Fruit fly (Drosophila melanogaster) whole organism, embryonic: ENCODE data around the gene CG43896.

Experiments used
- CG11456 ChIP-seq: fragments of 200-800 bp; sonication (Bioruptor generic); IDR thresholded peaks from 3 replicates; pipeline ENCODE4 v1.3.6; 2022; ENCODE audit warnings: missing biosample characterization, missing genetic modification characterization
- CG11696 ChIP-seq: fragments of 200-800 bp; sonication (Bioruptor generic); IDR thresholded peaks from 2 replicates; pipeline ENCODE4 v1.3.6; 2022; ENCODE audit warnings: missing biosample characterization, missing genetic modification characterization
- CG12299 ChIP-seq: fragments of 200-800 bp; sonication (Bioruptor generic); optimal IDR thresholded peaks from 2 replicates; lab custom pipeline; 2018; ENCODE audit warnings: missing biosample characterization, mild to moderate bottlenecking, missing genetic modification characterization
- CG14441 ChIP-seq: fragments of 200-800 bp; sonication (Bioruptor generic); IDR thresholded peaks from 2 replicates; pipeline ENCODE4 v1.3.6; 2022; ENCODE audit warnings: missing biosample characterization, missing genetic modification characterization
- CG15514 ChIP-seq: fragments of 200-800 bp; sonication (Bioruptor generic); optimal IDR thresholded peaks from 3 replicates; lab custom pipeline; 2017; ENCODE audit warnings: missing biosample characterization, missing genetic modification characterization, mild to moderate bottlenecking, moderate library complexity, missing genetic modification reagents
- CG17186 ChIP-seq: fragments of 200-800 bp; sonication (Bioruptor generic); optimal IDR thresholded peaks from 3 replicates; lab custom pipeline; 2017; ENCODE audit warnings: missing biosample characterization, missing genetic modification reagents, missing genetic modification characterization
- CG2129 ChIP-seq: fragments of 200-800 bp; sonication (Bioruptor generic); IDR thresholded peaks from 2 replicates; pipeline ENCODE4 v1.3.6; 2022; ENCODE audit warnings: missing biosample characterization, missing genetic modification characterization; ENCODE audit not compliant: partially characterized antibody
- CG30403 ChIP-seq: fragments of 200-800 bp; sonication (Bioruptor generic); optimal IDR thresholded peaks from 3 replicates; lab custom pipeline; 2016; ENCODE audit warnings: missing biosample characterization, missing genetic modification characterization
- CG31224 ChIP-seq: fragments of 200-800 bp; sonication (Bioruptor generic); IDR thresholded peaks from 2 replicates; pipeline ENCODE4 v1.3.6; 2022; ENCODE audit warnings: missing biosample characterization, missing genetic modification characterization
- CG7839 ChIP-seq: fragments of 200-800 bp; sonication (Bioruptor generic); optimal IDR thresholded peaks from 3 replicates; lab custom pipeline; 2018; ENCODE audit warnings: missing biosample characterization, mild to moderate bottlenecking, missing genetic modification characterization, moderate library complexity
- CG9215 ChIP-seq: fragments of 200-800 bp; sonication (Bioruptor generic); IDR thresholded peaks from 2 replicates; pipeline ENCODE4 v1.3.6; 2022; ENCODE audit warnings: missing biosample characterization, missing genetic modification characterization
- Camta ChIP-seq: fragments of 200-800 bp; sonication (Bioruptor generic); optimal IDR thresholded peaks from 2 replicates; lab custom pipeline; 2016; ENCODE audit warnings: missing biosample characterization, missing genetic modification characterization
- Dfd ChIP-seq, 2 experiments: fragments of >200 bp; optimal IDR thresholded peaks; 2 replicates each; lab custom pipeline; 2017; ENCODE audit warnings: missing biosample characterization in 2 of 2, missing genetic modification characterization in 2 of 2
- H15 ChIP-seq: fragments of 200-800 bp; sonication (Bioruptor generic); IDR thresholded peaks from 3 replicates; pipeline ENCODE4 v1.3.6; 2022; ENCODE audit warnings: missing biosample characterization, missing genetic modification characterization
- HLHmδ ChIP-seq: fragments of 200-800 bp; sonication (Bioruptor generic); optimal IDR thresholded peaks from 2 replicates; lab custom pipeline; 2018; ENCODE audit warnings: missing biosample characterization, mild to moderate bottlenecking, missing genetic modification characterization, moderate library complexity
- Hr3 ChIP-seq: fragments of 200-800 bp; sonication (Bioruptor generic); optimal IDR thresholded peaks from 3 replicates; lab custom pipeline; 2016; ENCODE audit warnings: missing biosample characterization, missing genetic modification characterization
- Hr78 ChIP-seq, 2 experiments: fragments of 200-800 bp in 1 of 2; fragments of >200 bp in 1 of 2; sonication (Bioruptor generic) in 1 of 2; optimal IDR thresholded peaks; 2 replicates each; lab custom pipeline; 2017 to 2019; ENCODE audit warnings: missing biosample characterization in 2 of 2, missing genetic modification characterization in 2 of 2, mild to moderate bottlenecking in 1 of 2, moderate library complexity in 1 of 2
- Lim3 ChIP-seq: fragments of 200-800 bp; sonication (Bioruptor generic); IDR thresholded peaks from 2 replicates; pipeline ENCODE4 v1.3.6; 2022; ENCODE audit warnings: missing biosample characterization, missing genetic modification characterization
- Myb ChIP-seq: fragments of 200-800 bp; sonication (Bioruptor generic); optimal IDR thresholded peaks from 2 replicates; lab custom pipeline; 2016; ENCODE audit warnings: missing biosample characterization, missing genetic modification characterization
- NC2α ChIP-seq: fragments of 200-800 bp; sonication (Bioruptor generic); optimal IDR thresholded peaks from 2 replicates; lab custom pipeline; 2016; ENCODE audit warnings: missing biosample characterization, missing genetic modification characterization
- NC2β ChIP-seq: fragments of 200-800 bp; sonication (Bioruptor generic); optimal IDR thresholded peaks from 2 replicates; lab custom pipeline; 2016; ENCODE audit warnings: missing biosample characterization, missing genetic modification characterization
- Oli ChIP-seq: fragments of 200-800 bp; sonication (Bioruptor generic); optimal IDR thresholded peaks from 2 replicates; lab custom pipeline; 2018; ENCODE audit warnings: missing biosample characterization, mild to moderate bottlenecking, missing genetic modification characterization, moderate library complexity
- Rx ChIP-seq: fragments of 200-800 bp; sonication (Bioruptor generic); IDR thresholded peaks from 2 replicates; pipeline ENCODE4 v1.3.6; 2022; ENCODE audit warnings: missing biosample characterization, missing genetic modification characterization
- Vsx1 ChIP-seq: fragments of 200-800 bp; sonication (Bioruptor generic); optimal IDR thresholded peaks from 2 replicates; lab custom pipeline; 2017; ENCODE audit warnings: missing biosample characterization, mild to moderate bottlenecking, missing genetic modification characterization, missing genetic modification reagents
- ara ChIP-seq: fragments of 200-800 bp; sonication (Bioruptor generic); IDR thresholded peaks from 2 replicates; pipeline ENCODE4 v1.3.6; 2022; ENCODE audit warnings: missing biosample characterization, missing genetic modification characterization
- ash1 ChIP-seq: fragments of 200-800 bp; sonication (Bioruptor generic); optimal IDR thresholded peaks from 2 replicates; lab custom pipeline; 2018; ENCODE audit warnings: missing biosample characterization, mild to moderate bottlenecking, missing genetic modification characterization
- ato ChIP-seq: fragments of 200-800 bp; sonication (Bioruptor generic); IDR thresholded peaks from 2 replicates; pipeline ENCODE4 v1.3.6; 2022; ENCODE audit warnings: missing biosample characterization, missing genetic modification characterization; ENCODE audit not compliant: partially characterized antibody
- bcd ChIP-seq: fragments of 200-800 bp; sonication (Bioruptor generic); optimal IDR thresholded peaks from 2 replicates; lab custom pipeline; 2017; ENCODE audit warnings: missing biosample characterization, mild to moderate bottlenecking, missing genetic modification characterization
- chif ChIP-seq, 2 experiments: fragments of 200-800 bp; sonication (Bioruptor generic); optimal IDR thresholded peaks; 3 replicates each; lab custom pipeline; 2016; ENCODE audit warnings: missing biosample characterization in 2 of 2, missing genetic modification characterization in 2 of 2
- chinmo ChIP-seq: fragments of 200-800 bp; sonication (Bioruptor generic); IDR thresholded peaks from 4 replicates; pipeline ENCODE4 v1.3.6; 2022; ENCODE audit warnings: missing biosample characterization, missing genetic modification characterization; ENCODE audit not compliant: partially characterized antibody
- dimm ChIP-seq: fragments of 200-800 bp; sonication (Bioruptor generic); IDR thresholded peaks from 2 replicates; pipeline ENCODE4 v1.3.6; 2022; ENCODE audit warnings: missing biosample characterization, missing genetic modification characterization
- fd102C ChIP-seq: fragments of 200-800 bp; sonication (Bioruptor generic); optimal IDR thresholded peaks from 2 replicates; lab custom pipeline; 2018; ENCODE audit warnings: missing biosample characterization, mild to moderate bottlenecking, missing genetic modification characterization, moderate library complexity
- gfzf ChIP-seq: fragments of 200-800 bp; sonication (Bioruptor generic); optimal IDR thresholded peaks from 2 replicates; lab custom pipeline; 2016; ENCODE audit warnings: missing biosample characterization, mild to moderate bottlenecking, missing genetic modification characterization, moderate library complexity
- grn ChIP-seq: fragments of 200-800 bp; sonication (Bioruptor generic); optimal IDR thresholded peaks from 3 replicates; lab custom pipeline; 2017; ENCODE audit warnings: missing biosample characterization, missing genetic modification characterization
- gsb ChIP-seq: fragments of 200-800 bp; sonication (Bioruptor generic); IDR thresholded peaks from 2 replicates; pipeline ENCODE4 v1.3.6; 2022; ENCODE audit warnings: missing biosample characterization, missing genetic modification characterization
- hb ChIP-seq: fragments of 200-800 bp; sonication (Bioruptor generic); IDR thresholded peaks from 3 replicates; pipeline ENCODE4 v1.3.6; 2022; ENCODE audit warnings: missing biosample characterization, missing genetic modification characterization; ENCODE audit not compliant: partially characterized antibody
- ind ChIP-seq: fragments of 200-800 bp; sonication (Bioruptor generic); optimal IDR thresholded peaks from 3 replicates; lab custom pipeline; 2016; ENCODE audit warnings: missing biosample characterization, missing genetic modification characterization
- lola ChIP-seq, 3 experiments: fragments of >200 bp in 2 of 3; fragments of 200-800 bp in 1 of 3; sonication (Bioruptor generic) in 1 of 3; optimal IDR thresholded peaks; 2 replicates each; lab custom pipeline; 2017 to 2019; ENCODE audit warnings: missing biosample characterization in 3 of 3, missing genetic modification characterization in 3 of 3, mild to moderate bottlenecking in 1 of 3, moderate library complexity in 1 of 3
- mam ChIP-seq: fragments of 200-800 bp; sonication (Bioruptor generic); optimal IDR thresholded peaks from 3 replicates; lab custom pipeline; 2016; ENCODE audit warnings: missing biosample characterization, missing genetic modification characterization
- pb ChIP-seq: fragments of 200-800 bp; sonication (Bioruptor generic); optimal IDR thresholded peaks from 3 replicates; lab custom pipeline; 2016; ENCODE audit warnings: missing biosample characterization, missing genetic modification characterization
- scrt ChIP-seq: fragments of 200-800 bp; sonication (Bioruptor generic); optimal IDR thresholded peaks from 2 replicates; lab custom pipeline; 2018; ENCODE audit warnings: missing biosample characterization, mild to moderate bottlenecking, missing genetic modification characterization, moderate library complexity
- slp2 ChIP-seq: fragments of 200-800 bp; sonication (Bioruptor generic); optimal IDR thresholded peaks from 2 replicates; lab custom pipeline; 2016; ENCODE audit warnings: missing biosample characterization, missing genetic modification characterization
- sob ChIP-seq: fragments of 200-800 bp; sonication (Bioruptor generic); IDR thresholded peaks from 2 replicates; pipeline ENCODE4 v1.3.6; 2022; ENCODE audit warnings: missing biosample characterization, missing genetic modification characterization
- tin ChIP-seq: fragments of 200-800 bp; sonication (Bioruptor generic); optimal IDR thresholded peaks from 3 replicates; lab custom pipeline; 2016; ENCODE audit warnings: missing biosample characterization, missing genetic modification characterization
- wek ChIP-seq: fragments of 200-800 bp; sonication (Bioruptor generic); optimal IDR thresholded peaks from 3 replicates; lab custom pipeline; 2018; ENCODE audit warnings: missing biosample characterization, mild to moderate bottlenecking, missing genetic modification characterization, moderate library complexity
- wor ChIP-seq: fragments of 200-800 bp; sonication (Bioruptor generic); IDR thresholded peaks from 2 replicates; pipeline ENCODE4 v1.3.6; 2022; ENCODE audit warnings: missing biosample characterization, missing genetic modification characterization
- z ChIP-seq: fragments of 200-800 bp; sonication (Bioruptor generic); IDR thresholded peaks from 3 replicates; pipeline ENCODE4 v1.3.6; 2022; ENCODE audit warnings: missing biosample characterization, missing genetic modification characterization

Gene CG43896

DNA sequence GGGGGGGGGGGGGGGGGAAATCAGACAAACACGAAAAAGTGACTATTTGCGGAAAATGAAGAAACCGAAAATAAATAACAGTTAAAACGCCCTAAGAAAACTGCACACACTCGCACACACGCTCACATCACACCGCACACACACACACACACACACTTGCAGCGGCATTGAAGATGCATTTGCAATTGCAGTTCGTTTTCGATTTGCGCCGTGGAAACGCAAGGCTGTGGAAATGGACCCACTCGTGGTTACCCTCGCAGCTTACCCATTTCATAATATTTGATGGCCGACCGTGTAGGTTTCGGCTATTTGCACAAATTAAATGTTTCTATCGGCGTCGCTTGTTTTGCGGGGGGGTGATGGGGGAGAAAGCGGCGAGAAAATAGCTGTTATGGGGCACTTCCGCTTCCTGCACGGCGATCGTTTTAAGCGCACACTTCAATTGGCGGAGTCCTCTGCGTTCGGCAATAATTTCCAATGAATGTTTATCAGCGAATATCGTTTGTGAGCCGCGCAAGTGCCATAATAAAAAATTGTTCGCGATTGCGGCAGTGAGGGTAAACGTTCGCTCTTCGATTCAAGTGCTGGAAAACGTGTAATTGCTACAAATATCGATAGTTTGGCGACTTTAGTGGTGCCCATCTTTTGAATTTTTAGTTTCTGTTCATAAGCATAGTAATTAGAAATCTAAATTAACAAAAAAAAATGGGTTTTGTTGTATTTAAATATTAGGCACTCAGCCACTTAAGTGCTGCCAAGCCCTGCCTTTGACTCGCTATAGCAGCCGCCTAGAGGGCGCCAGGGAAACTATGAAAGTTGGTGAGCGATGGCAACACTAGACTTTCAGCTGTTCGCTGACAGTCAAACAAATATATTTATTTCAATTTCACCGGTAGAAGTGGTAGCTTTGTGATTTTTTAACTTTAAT lies 26.7 kb downstream of the CG43896 start, which contains the start of the genes Pop2 and CG6928 (continued):
- TF ChIP-seq ara (GFP tag; lab: Robert Waterston, UW) = peak; percentile 54; the same call in 1 of the 2 replicates
- TF ChIP-seq wor (GFP tag; lab: Robert Waterston, UW) = no peak
- peak; percentile 44 for TF ChIP-seq Oli
- peak; percentile 84 to 86 for TF ChIP-seq chif (GFP tag; optimal IDR thresholded peaks at IDR 0.05; lab: Kevin White, UChicago)
- 0 out of 2 replicates have a peak, but pooled peaks have one; percentile 15 for TF ChIP-seq Lim3 (GFP tag; lab: Robert Waterston, UW)
- peak; percentile 83 for TF ChIP-seq Hr3 (GFP tag; lab: Kevin White, UChicago)
- no peak for TF ChIP-seq HLHmδ (GFP tag; lab: Kevin White, UChicago)
- peak; percentile 87 for TF ChIP-seq sob (GFP tag; lab: Robert Waterston, UW)
- TF ChIP-seq NC2β (GFP tag; lab: Kevin White, UChicago) = peak; percentile 82
- no peak for TF ChIP-seq Hr78 (GFP tag; optimal IDR thresholded peaks at IDR 0.05; lab: Kevin White, UChicago)
- peak; percentile 66 for TF ChIP-seq CG14441 (GFP tag; lab: Robert Waterston, UW)
- TF ChIP-seq chinmo = peak; percentile 82
- TF ChIP-seq z (GFP tag; lab: Robert Waterston, UW) = no peak
- TF ChIP-seq CG12299 (tag; lab: Kevin White, UChicago) = no peak
- no peak for TF ChIP-seq grn (GFP tag; lab: Kevin White, UChicago)
- peak; percentile 22 for TF ChIP-seq scrt (GFP tag; lab: Kevin White, UChicago)
- TF ChIP-seq CG31224 (GFP tag; lab: Robert Waterston, UW) = peak; percentile 46; the same call in 1 of the 2 replicates
- TF ChIP-seq Myb (GFP tag; lab: Kevin White, UChicago) = peak; percentile 83
- TF ChIP-seq pb (GFP tag; lab: Kevin White, UChicago) = peak; percentile 25
- no peak for TF ChIP-seq fd102C (GFP tag; lab: Kevin White, UChicago)
- TF ChIP-seq Camta (GFP tag; lab: Kevin White, UChicago) = peak; percentile 70
- peak; percentile 76; the same call in 1 of the 2 replicates for TF ChIP-seq ato (GFP tag; lab: Robert Waterston, UW)
- peak; percentile 86 for TF ChIP-seq CG30403
- TF ChIP-seq hb (GFP tag; lab: Robert Waterston, UW) = peak; percentile 62; the same call in 1 of the 3 replicates
- TF ChIP-seq H15 (GFP tag; lab: Robert Waterston, UW) = peak; percentile 66; the same call in 2 of the 3 replicates
- peak; percentile 72 for TF ChIP-seq bcd (GFP tag; lab: Kevin White, UChicago)
- TF ChIP-seq gfzf = peak; percentile 45
- TF ChIP-seq mam (GFP tag; lab: Kevin White, UChicago) = peak; percentile 88
- no peak for TF ChIP-seq wek (GFP tag; lab: Kevin White, UChicago)
- TF ChIP-seq CG11696 (GFP tag; lab: Robert Waterston, UW) = 0 out of 2 replicates have a peak, but pooled peaks have one; percentile 34
- TF ChIP-seq dimm (GFP tag; lab: Robert Waterston, UW) = no peak
- peak; percentile 80 for TF ChIP-seq slp2
- TF ChIP-seq CG17186 = peak; percentile 62
- TF ChIP-seq Rx = peak; percentile 36; the same call in 1 of the 2 replicates
- peak in 1 of 2 experiments; percentile 53 for TF ChIP-seq Dfd (GFP tag; optimal IDR thresholded peaks at IDR 0.05; lab: Kevin White, UChicago)
- no peak for TF ChIP-seq ash1 (GFP tag; lab: Kevin White, UChicago)
- peak; percentile 38 for TF ChIP-seq Vsx1 (GFP tag; lab: Kevin White, UChicago)
- TF ChIP-seq CG11456 (GFP tag; lab: Robert Waterston, UW) = peak; percentile 71; the same call in 2 of the 3 replicates
- peak in 1 of 3 experiments; percentile 45 for TF ChIP-seq lola (GFP tag; optimal IDR thresholded peaks at IDR 0.05; lab: Kevin White, UChicago)
- 0 out of 2 replicates have a peak, but pooled peaks have one; percentile 37 for TF ChIP-seq gsb (GFP tag; lab: Robert Waterston, UW)
- TF ChIP-seq ind (GFP tag; lab: Kevin White, UChicago) = peak; percentile 80
- TF ChIP-seq CG9215 (GFP tag; lab: Robert Waterston, UW) = peak; percentile 78
- TF ChIP-seq NC2α = peak; percentile 25
- peak; percentile 61 for TF ChIP-seq CG7839 (tag; lab: Kevin White, UChicago)
- peak; percentile 77 for TF ChIP-seq tin (GFP tag; lab: Kevin White, UChicago)
- TF ChIP-seq CG15514 (GFP tag; lab: Kevin White, UChicago) = peak; percentile 82
- peak; percentile 58 for TF ChIP-seq CG2129
